Fruit fly (Drosophila melanogaster) whole organism, embryonic: ENCODE measurements around the gene CG7227.

ENCODE experiments used
- Atf6 ChIP-seq: fragments of 200-800 bp; sonication (Bioruptor generic); IDR thresholded peaks from 2 replicates; pipeline ENCODE4 v1.3.6; 2022; ENCODE audit warnings: missing biosample characterization, missing genetic modification characterization
- CG10209 ChIP-seq: fragments of 200-800 bp; sonication (Bioruptor generic); optimal IDR thresholded peaks from 3 replicates; lab custom pipeline; 2017; ENCODE audit warnings: missing biosample characterization, mild to moderate bottlenecking, missing genetic modification characterization, missing genetic modification reagents
- CG12155 ChIP-seq: fragments of 200-800 bp; sonication (Bioruptor generic); optimal IDR thresholded peaks from 3 replicates; lab custom pipeline; 2016; ENCODE audit warnings: missing biosample characterization, missing genetic modification characterization
- CG13894 ChIP-seq: fragments of 200-800 bp; sonication (Bioruptor generic); optimal IDR thresholded peaks from 3 replicates; lab custom pipeline; 2018; ENCODE audit warnings: missing biosample characterization, mild to moderate bottlenecking, missing genetic modification characterization, moderate library complexity
- CG18262 ChIP-seq: fragments of 200-800 bp; optimal IDR thresholded peaks from 3 replicates; lab custom pipeline; 2019; ENCODE audit warnings: missing biosample characterization, mild to moderate bottlenecking, missing genetic modification characterization, moderate library complexity
- CG2120 ChIP-seq: fragments of 200-800 bp; sonication (Bioruptor generic); optimal IDR thresholded peaks from 3 replicates; lab custom pipeline; 2016; ENCODE audit warnings: missing biosample characterization, missing genetic modification characterization
- CG2199 ChIP-seq: fragments of 200-800 bp; sonication (Bioruptor generic); IDR thresholded peaks from 3 replicates; pipeline ENCODE4 v1.3.6; 2022; ENCODE audit warnings: missing biosample characterization, missing genetic modification characterization
- CG2712 ChIP-seq: fragments of 200-800 bp; optimal IDR thresholded peaks from 3 replicates; lab custom pipeline; 2019; ENCODE audit warnings: missing biosample characterization, mild to moderate bottlenecking, missing genetic modification characterization, moderate library complexity
- CG30020 ChIP-seq: fragments of 200-800 bp; optimal IDR thresholded peaks from 2 replicates; lab custom pipeline; 2019; ENCODE audit warnings: missing biosample characterization, mild to moderate bottlenecking, missing genetic modification characterization, moderate library complexity
- CG31441 ChIP-seq: fragments of 200-800 bp; sonication (Bioruptor generic); IDR thresholded peaks from 2 replicates; pipeline ENCODE4 v1.3.6; 2022; ENCODE audit warnings: missing biosample characterization, missing genetic modification characterization
- CG5180 ChIP-seq: fragments of 200-800 bp; sonication (Bioruptor generic); optimal IDR thresholded peaks from 3 replicates; lab custom pipeline; 2017; ENCODE audit warnings: missing biosample characterization, missing genetic modification characterization, mild to moderate bottlenecking, moderate library complexity, missing genetic modification reagents
- CG6175 ChIP-seq: fragments of 200-800 bp; sonication (Bioruptor generic); IDR thresholded peaks from 3 replicates; pipeline ENCODE4 v1.3.6; 2022; ENCODE audit warnings: missing biosample characterization, missing genetic modification characterization
- CG7556 ChIP-seq: fragments of 200-800 bp; sonication (Bioruptor generic); optimal IDR thresholded peaks from 2 replicates; lab custom pipeline; 2017; ENCODE audit warnings: missing biosample characterization, mild to moderate bottlenecking, missing genetic modification characterization
- CG7987 ChIP-seq: fragments of 200-800 bp; sonication (Bioruptor generic); optimal IDR thresholded peaks from 2 replicates; lab custom pipeline; 2018; ENCODE audit warnings: missing biosample characterization, mild to moderate bottlenecking, missing genetic modification characterization, moderate library complexity
- CG8290 ChIP-seq, 3 experiments: fragments of 200-800 bp; sonication (Bioruptor generic); optimal IDR thresholded peaks; 2 replicates each; lab custom pipeline; 2016 to 2019; ENCODE audit warnings: missing biosample characterization in 3 of 3, missing genetic modification characterization in 3 of 3, mild to moderate bottlenecking in 2 of 3, moderate library complexity in 1 of 3
- CG8924 ChIP-seq: fragments of 200-800 bp; optimal IDR thresholded peaks from 3 replicates; lab custom pipeline; 2019; ENCODE audit warnings: missing biosample characterization, mild to moderate bottlenecking, missing genetic modification characterization, moderate library complexity
- CG9876 ChIP-seq: fragments of 200-800 bp; sonication (Bioruptor generic); optimal IDR thresholded peaks from 2 replicates; lab custom pipeline; 2016; ENCODE audit warnings: missing biosample characterization, missing genetic modification characterization
- CTCF ChIP-seq: fragments of 200-800 bp; sonication (Bioruptor generic); optimal IDR thresholded peaks from 2 replicates; lab custom pipeline; 2017; ENCODE audit warnings: missing biosample characterization, mild to moderate bottlenecking, missing genetic modification characterization, moderate library complexity
- Dek ChIP-seq: fragments of 200-800 bp; sonication (Bioruptor generic); optimal IDR thresholded peaks from 3 replicates; lab custom pipeline; 2019; ENCODE audit warnings: missing biosample characterization, mild to moderate bottlenecking, missing genetic modification characterization, moderate library complexity
- E2f2 ChIP-seq: fragments of 200-800 bp; sonication (Bioruptor generic); IDR thresholded peaks from 2 replicates; pipeline ENCODE4 v1.3.6; 2022; ENCODE audit warnings: missing biosample characterization, missing genetic modification characterization
- Eip74EF ChIP-seq, 2 experiments: fragments of 200-800 bp in 1 of 2; fragments of >200 bp in 1 of 2; sonication (Bioruptor generic) in 1 of 2; optimal IDR thresholded peaks; 2 replicates each; lab custom pipeline; 2017 to 2019; ENCODE audit warnings: missing biosample characterization in 2 of 2, missing genetic modification characterization in 2 of 2, mild to moderate bottlenecking in 1 of 2, moderate library complexity in 1 of 2
- HLH54F ChIP-seq: fragments of 200-800 bp; sonication (Bioruptor generic); optimal IDR thresholded peaks from 3 replicates; lab custom pipeline; 2016; ENCODE audit warnings: missing biosample characterization, missing genetic modification characterization
- Hey ChIP-seq: fragments of 200-800 bp; sonication (Bioruptor generic); optimal IDR thresholded peaks from 3 replicates; lab custom pipeline; 2018; ENCODE audit warnings: missing biosample characterization, mild to moderate bottlenecking, missing genetic modification characterization
- Hmr ChIP-seq: fragments of 200-800 bp; sonication (Bioruptor generic); optimal IDR thresholded peaks from 3 replicates; lab custom pipeline; 2017; ENCODE audit warnings: mild to moderate bottlenecking, missing biosample characterization, missing genetic modification reagents, missing genetic modification characterization
- Lim3 ChIP-seq: fragments of 200-800 bp; sonication (Bioruptor generic); IDR thresholded peaks from 2 replicates; pipeline ENCODE4 v1.3.6; 2022; ENCODE audit warnings: missing biosample characterization, missing genetic modification characterization
- Mad ChIP-seq: fragments of 200-800 bp; sonication (Bioruptor generic); optimal IDR thresholded peaks from 2 replicates; lab custom pipeline; 2016; ENCODE audit warnings: missing biosample characterization, missing genetic modification characterization
- Meics ChIP-seq: fragments of 200-800 bp; sonication (Bioruptor generic); optimal IDR thresholded peaks from 2 replicates; lab custom pipeline; 2017; ENCODE audit warnings: missing biosample characterization, mild to moderate bottlenecking, missing genetic modification characterization
- NFAT ChIP-seq: fragments of 200-800 bp; sonication (Bioruptor generic); IDR thresholded peaks from 2 replicates; pipeline ENCODE4 v1.3.6; 2022; ENCODE audit warnings: missing biosample characterization, missing genetic modification characterization
- Oaz ChIP-seq: fragments of 200-800 bp; sonication (Bioruptor generic); IDR thresholded peaks from 2 replicates; pipeline ENCODE4 v1.3.6; 2022; ENCODE audit warnings: missing biosample characterization, missing genetic modification characterization
- Opbp ChIP-seq: fragments of 200-800 bp; sonication (Bioruptor generic); IDR thresholded peaks from 3 replicates; pipeline ENCODE4 v1.3.6; 2022; ENCODE audit warnings: missing biosample characterization, missing genetic modification characterization; ENCODE audit not compliant: partially characterized antibody
- PHDP ChIP-seq: fragments of 200-800 bp; sonication (Bioruptor generic); optimal IDR thresholded peaks from 3 replicates; lab custom pipeline; 2018; ENCODE audit warnings: missing biosample characterization, mild to moderate bottlenecking, missing genetic modification characterization, moderate library complexity
- Vsx1 ChIP-seq: fragments of 200-800 bp; sonication (Bioruptor generic); optimal IDR thresholded peaks from 2 replicates; lab custom pipeline; 2017; ENCODE audit warnings: missing biosample characterization, mild to moderate bottlenecking, missing genetic modification characterization, missing genetic modification reagents
- bowl ChIP-seq: fragments of 200-800 bp; sonication (Bioruptor generic); IDR thresholded peaks from 2 replicates; pipeline ENCODE4 v1.3.6; 2022; ENCODE audit warnings: missing biosample characterization, missing genetic modification characterization
- danr ChIP-seq: fragments of 200-800 bp; sonication (Bioruptor generic); IDR thresholded peaks from 2 replicates; pipeline ENCODE4 v1.3.6; 2022; ENCODE audit warnings: missing biosample characterization, missing genetic modification characterization
- dimm ChIP-seq: fragments of 200-800 bp; sonication (Bioruptor generic); IDR thresholded peaks from 2 replicates; pipeline ENCODE4 v1.3.6; 2022; ENCODE audit warnings: missing biosample characterization, missing genetic modification characterization
- dmrt11E ChIP-seq: fragments of 200-800 bp; sonication (Bioruptor generic); optimal IDR thresholded peaks from 3 replicates; lab custom pipeline; 2018; ENCODE audit warnings: missing biosample characterization, mild to moderate bottlenecking, missing genetic modification characterization, moderate library complexity
- dpn ChIP-seq, 2 experiments: fragments of 200-800 bp; sonication (Bioruptor generic); optimal IDR thresholded peaks; 3 replicates each; lab custom pipeline; 2016; ENCODE audit warnings: missing biosample characterization in 2 of 2, missing genetic modification characterization in 2 of 2
- eve ChIP-seq, 2 experiments: fragments of >200 bp; optimal IDR thresholded peaks; 2 replicates each; lab custom pipeline; 2017; ENCODE audit warnings: missing biosample characterization in 2 of 2, missing genetic modification characterization in 2 of 2
- gro ChIP-seq: fragments of 200-800 bp; sonication (Bioruptor generic); optimal IDR thresholded peaks from 2 replicates; lab custom pipeline; 2016; ENCODE audit warnings: missing biosample characterization, missing genetic modification characterization
- ind ChIP-seq: fragments of 200-800 bp; sonication (Bioruptor generic); optimal IDR thresholded peaks from 3 replicates; lab custom pipeline; 2016; ENCODE audit warnings: missing biosample characterization, missing genetic modification characterization
- kay ChIP-seq: fragments of 200-800 bp; sonication (Bioruptor generic); optimal IDR thresholded peaks from 2 replicates; lab custom pipeline; 2016; ENCODE audit warnings: missing biosample characterization, missing genetic modification characterization
- klu ChIP-seq: fragments of 200-800 bp; sonication (Bioruptor generic); IDR thresholded peaks from 2 replicates; pipeline ENCODE4 v1.3.6; 2022; ENCODE audit warnings: missing biosample characterization, missing genetic modification characterization
- nau ChIP-seq: fragments of 200-800 bp; sonication (Bioruptor generic); optimal IDR thresholded peaks from 3 replicates; lab custom pipeline; 2017; ENCODE audit warnings: missing biosample characterization, mild to moderate bottlenecking, missing genetic modification characterization, missing genetic modification reagents
- nmo ChIP-seq: fragments of 200-800 bp; sonication (Bioruptor generic); optimal IDR thresholded peaks from 2 replicates; lab custom pipeline; 2018; ENCODE audit warnings: missing biosample characterization, mild to moderate bottlenecking, missing genetic modification characterization, moderate library complexity
- row ChIP-seq: fragments of 200-800 bp; sonication (Bioruptor generic); IDR thresholded peaks from 3 replicates; pipeline ENCODE4 v1.3.6; 2022; ENCODE audit warnings: missing biosample characterization, missing genetic modification characterization
- scrt ChIP-seq: fragments of 200-800 bp; sonication (Bioruptor generic); optimal IDR thresholded peaks from 2 replicates; lab custom pipeline; 2018; ENCODE audit warnings: missing biosample characterization, mild to moderate bottlenecking, missing genetic modification characterization, moderate library complexity
- slbo ChIP-seq: fragments of 200-800 bp; sonication (Bioruptor generic); IDR thresholded peaks from 2 replicates; pipeline ENCODE4 v1.3.6; 2022; ENCODE audit warnings: missing biosample characterization, missing genetic modification characterization
- wor ChIP-seq: fragments of 200-800 bp; sonication (Bioruptor generic); IDR thresholded peaks from 2 replicates; pipeline ENCODE4 v1.3.6; 2022; ENCODE audit warnings: missing biosample characterization, missing genetic modification characterization

CG7227 gene

dm6 chr2L:7957068-7957868, 40.7 kb downstream of the CG7227 start (continued):
- TF ChIP-seq E2f2 (GFP tag; lab: Robert Waterston, UW) (peak; percentile 53), Opbp (GFP tag; lab: Robert Waterston, UW) (no peak), gro (GFP tag; lab: Kevin White, UChicago) (no peak), kay (GFP tag; lab: Kevin White, UChicago) (peak; percentile 55), CG13894 (tag; lab: Kevin White, UChicago) (no peak), Dek (peak; percentile 20), CG10209 (peak; percentile 67), nau (peak; percentile 36), scrt (no peak), bowl (GFP tag; lab: Robert Waterston, UW) (no peak), CG8924 (tag; lab: Kevin White, UChicago) (peak; percentile 66), CG6175 (GFP tag; lab: Robert Waterston, UW) (peak; percentile 60; the same call in 1 of the 3 replicates), eve (GFP tag; optimal IDR thresholded peaks at IDR 0.05; lab: Kevin White, UChicago) (peak in 1 of 2 experiments; percentile 83), Hey (no peak), Atf6 (GFP tag; lab: Robert Waterston, UW) (peak; percentile 69; the same call in 1 of the 2 replicates), PHDP (tag; lab: Kevin White, UChicago) (peak; percentile 57), CG18262 (tag; lab: Kevin White, UChicago) (peak; percentile 61), klu (0 out of 2 replicates have a peak, but pooled peaks have one; percentile 20), CG7556 (GFP tag; lab: Kevin White, UChicago) (peak; percentile 78), Lim3 (GFP tag; lab: Robert Waterston, UW) (no peak), Meics (peak; percentile 59), dpn (GFP tag; optimal IDR thresholded peaks at IDR 0.05; lab: Kevin White, UChicago) (peak; percentile 29 to 31), CG2199 (GFP tag; lab: Robert Waterston, UW) (no peak), Hmr (peak; percentile 56), wor (GFP tag; lab: Robert Waterston, UW) (peak; percentile 71), danr (GFP tag; lab: Robert Waterston, UW) (peak; percentile 67; the same call in 1 of the 2 replicates), ind (GFP tag; lab: Kevin White, UChicago) (peak; percentile 36), CTCF (GFP tag; lab: Kevin White, UChicago) (peak; percentile 13), Oaz (GFP tag; lab: Robert Waterston, UW) (peak; percentile 49), Eip74EF (GFP tag; optimal IDR thresholded peaks at IDR 0.05; lab: Kevin White, UChicago) (peak in 1 of 2 experiments; percentile 56), NFAT (GFP tag; lab: Robert Waterston, UW) (0 out of 2 replicates have a peak, but pooled peaks have one; percentile 11), CG2712 (peak; percentile 42), CG7987 (no peak), CG2120 (GFP tag; lab: Kevin White, UChicago) (peak; percentile 44), Vsx1 (GFP tag; lab: Kevin White, UChicago) (peak; percentile 10), CG9876 (GFP tag; lab: Kevin White, UChicago) (no peak), dmrt11E (tag; lab: Kevin White, UChicago) (peak; percentile 0), row (GFP tag; lab: Robert Waterston, UW) (peak; percentile 62), CG31441 (peak; percentile 44; the same call in 1 of the 2 replicates), dimm (0 out of 2 replicates have a peak, but pooled peaks have one; percentile 51), HLH54F (GFP tag; lab: Kevin White, UChicago) (peak; percentile 54), CG30020 (tag; lab: Kevin White, UChicago) (no peak), Mad (GFP tag; lab: Kevin White, UChicago) (no peak), nmo (peak; percentile 62), CG5180 (GFP tag; lab: Kevin White, UChicago) (peak; percentile 18), CG8290 (GFP tag; optimal IDR thresholded peaks at IDR 0.05; lab: Kevin White, UChicago) (no peak), CG8290 (tag; optimal IDR thresholded peaks at IDR 0.05; lab: Kevin White, UChicago) (peak in 1 of 2 experiments; percentile 23), CG12155 (GFP tag; lab: Kevin White, UChicago) (no peak), slbo (peak; percentile 61)
